Worm (Caenorhabditis elegans) whole organism, mixed stage, embryonic: ENCODE results near the gene ztf-17.

ENCODE experiments used
- blmp-1 ChIP-seq: fragments of 150-350 bp; optimal IDR thresholded peaks from 2 replicates; lab custom pipeline; 2014; ENCODE audit warnings: missing biosample characterization, missing genetic modification characterization
- elt-3 ChIP-seq: fragments of 150-350 bp; optimal IDR thresholded peaks from 2 replicates; lab custom pipeline; 2014; ENCODE audit warnings: missing biosample characterization, missing genetic modification characterization
- nhr-12 ChIP-seq: fragments of 150-350 bp; optimal IDR thresholded peaks from 2 replicates; lab custom pipeline; 2014; ENCODE audit warnings: missing biosample characterization, missing genetic modification characterization
- pha-4 ChIP-seq: fragments of 150-350 bp; optimal IDR thresholded peaks from 2 replicates; lab custom pipeline; 2018; ENCODE audit warnings: missing biosample characterization, missing genetic modification reagents, missing genetic modification characterization
- unc-39 ChIP-seq: fragments of 150-350 bp; optimal IDR thresholded peaks from 2 replicates; lab custom pipeline; 2014; ENCODE audit warnings: missing biosample characterization, missing genetic modification characterization

DNA sequence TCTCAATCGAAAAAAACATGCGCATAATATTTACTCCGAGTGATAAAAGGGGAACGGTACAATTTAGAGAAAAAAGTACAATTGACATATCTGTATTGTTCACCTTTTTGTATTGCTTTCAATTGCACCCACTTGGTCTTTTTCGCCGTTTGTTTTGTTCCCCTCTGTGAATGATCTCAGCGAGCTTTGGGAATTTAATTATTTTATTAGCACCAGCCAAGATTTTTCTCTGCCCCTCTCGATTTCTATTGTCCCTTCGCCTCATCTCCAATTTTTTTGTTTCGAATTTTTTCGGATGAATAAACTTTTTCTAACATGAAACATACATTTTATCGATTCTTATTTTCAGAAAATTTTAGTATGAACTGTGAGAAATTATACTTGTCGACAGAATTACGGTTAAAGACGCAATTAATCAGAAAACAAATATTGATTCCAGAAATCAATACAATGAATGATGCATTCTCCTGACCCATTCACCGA is 30.3 kb upstream of the ztf-17 start, which contains the start of gene rev-1:
- TF ChIP-seq blmp-1 = no peak
- no peak for TF ChIP-seq unc-39 (tag; lab: Kevin White, UChicago)
- TF ChIP-seq elt-3 (tag; lab: Kevin White, UChicago) = no peak
- no peak for TF ChIP-seq pha-4 (tag; lab: Kevin White, UChicago)
- TF ChIP-seq nhr-12 = no peak
